Worm (Caenorhabditis elegans) whole organism, young adult: ENCODE data around the gene lin-14.

ENCODE experiments used
- K12H6.12 ChIP-seq: fragments of 200-800 bp; sonication (Bioruptor generic); optimal IDR thresholded peaks from 2 replicates; lab custom pipeline; 2018; ENCODE audit warnings: mild to moderate bottlenecking, missing genetic modification characterization, missing compliant biosample characterization
- ama-1 ChIP-seq, 3 experiments: fragments of 150-350 bp in 1 of 3; sonication (generic microtip) in 2 of 3; optimal IDR thresholded peaks; 2 replicates each; lab custom pipeline; 2014 to 2018; ENCODE audit warnings: missing biosample characterization in 2 of 3, missing genetic modification characterization in 2 of 3, missing genetic modification reagents in 2 of 3
- snpc-4 ChIP-seq, 5 experiments: fragments of 150-350 bp in 1 of 5; sonication (generic microtip) in 4 of 5; optimal IDR thresholded peaks; 2 replicates each; lab custom pipeline; 2014 to 2018; ENCODE audit warnings: missing genetic modification characterization in 5 of 5, missing biosample characterization in 3 of 5, antibody characterized with exemption in 2 of 5, mild to moderate bottlenecking in 2 of 5, missing compliant biosample characterization in 2 of 5, missing genotype in 2 of 5, moderate library complexity in 2 of 5, missing genetic modification reagents in 1 of 5
- ztf-22 ChIP-seq: fragments of 200-800 bp; sonication (Bioruptor generic); optimal IDR thresholded peaks from 2 replicates; lab custom pipeline; 2018; ENCODE audit warnings: mild to moderate bottlenecking, missing genetic modification characterization, moderate library complexity, missing compliant biosample characterization

ce11 chrX:11472953-11473671 lies 7.8 kb downstream of the lin-14 start:
- TF ChIP-seq K12H6.12 (tag; lab: Kevin White, UChicago) (peak; percentile 86), ztf-22 (no peak), ama-1 (optimal IDR thresholded peaks at IDR 0.05; lab: Kevin White, UChicago) (no peak), ama-1 (GFP tag; optimal IDR thresholded peaks at IDR 0.05; lab: Kevin White, UChicago) (no peak), snpc-4 (GFP tag; optimal IDR thresholded peaks at IDR 0.05; lab: Kevin White, UChicago) (no peak), snpc-4 (tag; optimal IDR thresholded peaks at IDR 0.05; lab: Kevin White, UChicago) (peak in 2 of 4 experiments; percentile 21 to 54)
